Worm (Caenorhabditis elegans) whole organism, L2 larva: ENCODE data around the gene F40G9.7.
A peak's percentile ranks its signal among the peaks of the same experiment; 100 is the strongest.

Experiments
- C34F6.9 ChIP-seq: fragments of 150-350 bp; optimal IDR thresholded peaks from 2 replicates; lab custom pipeline; 2014; ENCODE audit warnings: missing biosample characterization, missing genetic modification characterization
- F13H6.1 ChIP-seq: sonication (generic microtip); optimal IDR thresholded peaks from 2 replicates; lab custom pipeline; 2016; ENCODE audit warnings: missing genetic modification characterization, missing compliant biosample characterization
- R02D3.7 ChIP-seq: fragments of 150-350 bp; optimal IDR thresholded peaks from 2 replicates; lab custom pipeline; 2014; ENCODE audit warnings: missing biosample characterization, missing genetic modification characterization
- Y55F3AM.14 ChIP-seq: fragments of 200-800 bp; sonication (Bioruptor generic); optimal IDR thresholded peaks from 2 replicates; lab custom pipeline; 2018; ENCODE audit warnings: mild to moderate bottlenecking, missing genetic modification characterization, missing compliant biosample characterization
- ZK546.5 ChIP-seq: sonication (generic microtip); optimal IDR thresholded peaks from 2 replicates; lab custom pipeline; 2017; ENCODE audit warnings: missing biosample characterization, missing genetic modification characterization
- alr-1 ChIP-seq: fragments of 150-350 bp; optimal IDR thresholded peaks from 2 replicates; lab custom pipeline; 2014; ENCODE audit warnings: missing biosample characterization, missing genetic modification characterization
- aly-2 ChIP-seq: fragments of 150-350 bp; optimal IDR thresholded peaks from 2 replicates; lab custom pipeline; 2014; ENCODE audit warnings: missing biosample characterization, missing genetic modification characterization
- ama-1 ChIP-seq: fragments of 150-350 bp; optimal IDR thresholded peaks from 2 replicates; lab custom pipeline; 2018; ENCODE audit warnings: inconsistent platforms
- ceh-16 ChIP-seq: fragments of 150-350 bp; optimal IDR thresholded peaks from 2 replicates; lab custom pipeline; 2014; ENCODE audit warnings: missing biosample characterization, missing genetic modification characterization
- ceh-82 ChIP-seq: fragments of 150-350 bp; optimal IDR thresholded peaks from 2 replicates; lab custom pipeline; 2014; ENCODE audit warnings: missing biosample characterization, missing genetic modification characterization
- gmeb-1 ChIP-seq: fragments of 150-350 bp; optimal IDR thresholded peaks from 2 replicates; lab custom pipeline; 2014; ENCODE audit warnings: missing biosample characterization, missing genetic modification characterization
- lin-11 ChIP-seq: fragments of 150-350 bp; sonication (generic microtip); optimal IDR thresholded peaks from 2 replicates; lab custom pipeline; 2014; ENCODE audit warnings: missing biosample characterization, missing genetic modification characterization, inconsistent platforms, mixed read lengths
- lin-13 ChIP-seq: fragments of 150-350 bp; optimal IDR thresholded peaks from 2 replicates; lab custom pipeline; 2014; ENCODE audit warnings: missing biosample characterization, missing genetic modification reagents, missing genetic modification characterization
- lin-39 ChIP-seq: fragments of 150-350 bp; optimal IDR thresholded peaks from 2 replicates; lab custom pipeline; 2014; ENCODE audit warnings: missing biosample characterization, missing genetic modification reagents, missing genetic modification characterization
- lsy-2 ChIP-seq, 2 experiments: fragments of 150-350 bp in 1 of 2; sonication (generic microtip) in 1 of 2; optimal IDR thresholded peaks; 2 replicates each; lab custom pipeline; 2014 to 2017; ENCODE audit warnings: missing biosample characterization in 2 of 2, missing genetic modification characterization in 2 of 2
- mbf-1 ChIP-seq: sonication (generic microtip); optimal IDR thresholded peaks from 2 replicates; lab custom pipeline; 2017; ENCODE audit warnings: missing biosample characterization, missing genetic modification characterization
- mdl-1 ChIP-seq, 2 experiments: fragments of 150-350 bp in 1 of 2; sonication (generic microtip) in 1 of 2; optimal IDR thresholded peaks; 2 replicates each; lab custom pipeline; 2017; ENCODE audit warnings: missing biosample characterization in 2 of 2, missing genetic modification characterization in 2 of 2
- nhr-10 ChIP-seq: sonication (generic microtip); optimal IDR thresholded peaks from 2 replicates; lab custom pipeline; 2017; ENCODE audit warnings: missing biosample characterization, missing genetic modification characterization
- nhr-12 ChIP-seq: fragments of 150-350 bp; optimal IDR thresholded peaks from 2 replicates; lab custom pipeline; 2014; ENCODE audit warnings: missing biosample characterization, missing genetic modification characterization
- nhr-129 ChIP-seq: fragments of 150-350 bp; optimal IDR thresholded peaks from 2 replicates; lab custom pipeline; 2014; ENCODE audit warnings: missing biosample characterization, missing genetic modification characterization
- nhr-21 ChIP-seq: fragments of 150-350 bp; optimal IDR thresholded peaks from 2 replicates; lab custom pipeline; 2014; ENCODE audit warnings: missing biosample characterization, missing genetic modification characterization
- nhr-237 ChIP-seq: fragments of 150-350 bp; optimal IDR thresholded peaks from 2 replicates; lab custom pipeline; 2014; ENCODE audit warnings: missing biosample characterization, missing genetic modification characterization
- nhr-25 ChIP-seq: fragments of 150-350 bp; sonication (generic microtip); optimal IDR thresholded peaks from 3 replicates; lab custom pipeline; 2014; ENCODE audit warnings: missing biosample characterization, missing genetic modification characterization
- nhr-6 ChIP-seq: fragments of 150-350 bp; optimal IDR thresholded peaks from 2 replicates; lab custom pipeline; 2014; ENCODE audit warnings: missing biosample characterization, missing genetic modification characterization
- nhr-77 ChIP-seq: fragments of 150-350 bp; optimal IDR thresholded peaks from 2 replicates; lab custom pipeline; 2014; ENCODE audit warnings: missing biosample characterization, missing genetic modification characterization
- sem-4 ChIP-seq: fragments of 150-350 bp; optimal IDR thresholded peaks from 2 replicates; lab custom pipeline; 2014; ENCODE audit warnings: missing biosample characterization, missing genetic modification reagents, missing genetic modification characterization
- sma-3 ChIP-seq: sonication (generic microtip); optimal IDR thresholded peaks from 2 replicates; lab custom pipeline; 2016; ENCODE audit warnings: missing genetic modification reagents, missing genetic modification characterization, missing compliant biosample characterization
- sma-9 ChIP-seq, 2 experiments: fragments of 150-350 bp in 1 of 2; sonication (generic microtip) in 1 of 2; optimal IDR thresholded peaks; 2 replicates each; lab custom pipeline; 2014 to 2016; ENCODE audit warnings: missing genetic modification characterization in 2 of 2, mild to moderate bottlenecking in 1 of 2, missing biosample characterization in 1 of 2, missing compliant biosample characterization in 1 of 2, missing genetic modification reagents in 1 of 2, moderate library complexity in 1 of 2
- snpc-4 ChIP-seq: fragments of 150-350 bp; optimal IDR thresholded peaks from 2 replicates; lab custom pipeline; 2014; ENCODE audit warnings: missing biosample characterization, missing genetic modification characterization
- unc-55 ChIP-seq: fragments of 150-350 bp; sonication (generic microtip); optimal IDR thresholded peaks from 3 replicates; lab custom pipeline; 2014; ENCODE audit warnings: missing biosample characterization, missing genetic modification reagents, missing genetic modification characterization
- unc-62 ChIP-seq: fragments of 150-350 bp; optimal IDR thresholded peaks from 2 replicates; lab custom pipeline; 2014; ENCODE audit warnings: missing biosample characterization, missing genetic modification reagents, missing genetic modification characterization
- zag-1 ChIP-seq: fragments of 150-350 bp; optimal IDR thresholded peaks from 2 replicates; lab custom pipeline; 2014; ENCODE audit warnings: missing biosample characterization, missing genetic modification characterization
- ztf-1 ChIP-seq: fragments of 200-800 bp; sonication (Bioruptor generic); conservative IDR thresholded peaks from 2 replicates; pipeline ENCODE4 v1.3.6; 2022; ENCODE audit warnings: missing genetic modification characterization, missing compliant biosample characterization
- ztf-11 ChIP-seq: sonication (generic microtip); optimal IDR thresholded peaks from 2 replicates; lab custom pipeline; 2017; ENCODE audit warnings: missing biosample characterization, missing genetic modification characterization
- ztf-4 ChIP-seq: fragments of 150-350 bp; optimal IDR thresholded peaks from 2 replicates; lab custom pipeline; 2014; ENCODE audit warnings: missing biosample characterization, missing genetic modification characterization

The F40G9.7 gene

DNA sequence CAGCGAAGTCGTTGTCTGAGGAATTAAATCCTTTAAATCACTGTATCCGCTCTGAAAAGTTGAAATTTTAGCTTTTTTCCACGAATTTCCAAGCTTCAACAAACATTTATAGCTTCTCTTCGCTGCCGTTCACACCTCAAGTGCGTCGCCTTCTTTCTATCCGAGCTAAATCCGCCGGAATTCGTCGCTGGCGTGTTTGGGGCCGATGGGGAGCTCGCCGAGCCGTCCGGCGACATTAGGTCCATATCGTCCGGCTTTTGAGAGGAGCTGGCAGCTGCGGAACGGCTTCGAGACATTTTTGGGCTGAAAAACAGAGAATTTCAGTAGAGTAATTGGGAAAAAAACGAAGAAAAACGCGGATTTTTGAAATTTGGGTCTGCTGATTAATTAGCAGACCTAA is 22.3 kb downstream of the F40G9.7 start, which contains the start of gene mxl-2:
mxl-2 (minus strand) TSS at position 303 of the 400 bp plus-strand sequence.
- no peak for TF ChIP-seq nhr-77 (tag; lab: Kevin White, UChicago)
- TF ChIP-seq ama-1 = no peak
- no peak for TF ChIP-seq Y55F3AM.14 (GFP tag; lab: Kevin White, UChicago)
- TF ChIP-seq sem-4 (tag; lab: Kevin White, UChicago) = no peak

DNA sequence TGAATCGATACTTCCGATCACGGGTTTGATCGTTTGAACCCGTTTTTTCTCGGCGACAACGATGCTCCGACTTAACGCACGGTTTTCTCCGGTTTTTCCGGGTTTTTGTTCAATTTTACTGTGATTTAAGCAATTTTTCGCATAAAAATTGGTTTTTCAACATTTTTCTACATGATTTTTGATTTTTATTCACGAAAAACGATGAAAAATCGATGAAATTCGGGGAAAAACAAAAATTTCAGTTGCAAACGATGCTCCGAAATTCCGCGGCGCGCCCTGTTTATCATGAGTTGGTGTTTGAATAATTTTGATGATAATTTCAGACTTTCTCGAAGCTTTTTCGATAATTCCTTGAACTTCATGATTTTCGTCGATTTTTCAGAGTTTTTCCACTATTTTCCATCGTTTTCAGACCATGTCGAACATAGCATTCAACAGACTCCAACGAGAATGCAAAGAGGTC is 23.0 kb downstream of the F40G9.7 start, which contains the start of gene ubc-20:
ubc-20 (plus strand) TSS at position 413 of the 463 bp plus-strand sequence.
- TF ChIP-seq lsy-2 (tag; optimal IDR thresholded peaks at IDR 0.05; lab: Kevin White, UChicago) (peak in 1 of 2 experiments; percentile 48), sma-3 (GFP tag; lab: Kevin White, UChicago) (peak; percentile 1), mbf-1 (tag; lab: Kevin White, UChicago) (no peak), nhr-129 (tag; lab: Kevin White, UChicago) (peak; percentile 35), C34F6.9 (tag; lab: Kevin White, UChicago) (peak; percentile 60), aly-2 (tag; lab: Kevin White, UChicago) (no peak), unc-55 (peak; percentile 30), nhr-12 (no peak), gmeb-1 (tag; lab: Kevin White, UChicago) (peak; percentile 18)

DNA sequence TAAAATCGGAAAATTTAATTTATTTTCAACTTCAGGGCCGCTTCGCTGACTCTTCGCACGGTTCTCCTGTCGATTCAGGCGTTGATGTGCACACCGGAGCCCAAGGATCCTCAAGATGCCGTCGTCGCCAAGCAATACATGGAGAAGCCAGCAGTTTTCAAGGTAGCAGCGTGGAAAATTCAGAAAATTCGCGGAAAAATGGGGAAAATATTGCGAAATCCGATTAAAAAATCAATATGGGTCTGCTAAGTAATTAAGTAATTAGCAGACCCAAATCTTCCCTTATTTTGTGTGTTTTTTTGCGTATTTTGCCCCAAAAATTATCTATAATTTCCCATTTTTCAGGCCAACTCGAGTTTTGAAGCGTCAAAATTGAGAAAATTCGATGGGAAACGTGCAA is 23.8 kb downstream of the F40G9.7 start:
- TF ChIP-seq F13H6.1 (tag; lab: Kevin White, UChicago) (no peak), ama-1 (no peak), nhr-25 (tag; lab: Kevin White, UChicago) (no peak), sma-9 (GFP tag; optimal IDR thresholded peaks at IDR 0.05; lab: Kevin White, UChicago) (no peak), sma-9 (tag; optimal IDR thresholded peaks at IDR 0.05; lab: Kevin White, UChicago) (no peak), nhr-21 (tag; lab: Kevin White, UChicago) (no peak), mdl-1 (tag; optimal IDR thresholded peaks at IDR 0.05; lab: Kevin White, UChicago) (no peak), ZK546.5 (tag; lab: Kevin White, UChicago) (no peak), ceh-16 (tag; lab: Kevin White, UChicago) (no peak), lin-11 (tag; lab: Kevin White, UChicago) (no peak), alr-1 (tag; lab: Kevin White, UChicago) (no peak), zag-1 (tag; lab: Kevin White, UChicago) (no peak)

DNA sequence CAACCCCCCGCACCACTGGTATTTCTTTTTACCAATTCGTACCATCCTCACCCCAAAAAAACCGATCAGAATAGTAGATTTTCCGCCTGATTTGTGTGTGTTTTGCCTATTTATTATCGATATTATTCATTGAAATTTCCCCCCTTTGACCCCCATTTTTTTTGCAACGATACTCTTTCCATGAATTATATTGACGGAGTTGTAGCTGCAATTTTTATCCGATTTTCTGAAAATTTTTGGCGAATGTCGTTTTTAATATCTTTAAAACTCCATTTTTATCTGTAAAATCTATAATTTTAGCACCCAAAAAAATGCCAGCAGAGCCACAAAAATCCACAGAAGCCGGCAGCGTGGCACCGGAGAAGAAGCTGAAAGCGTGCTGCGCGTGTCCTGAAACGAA is 25.2 kb downstream of the F40G9.7 start, which contains the start of gene cox-17:
cox-17 (plus strand) TSS at position 301 of the 400 bp plus-strand sequence.
- no peak for TF ChIP-seq ztf-11 (tag; lab: Kevin White, UChicago)
- no peak for TF ChIP-seq mbf-1 (tag; lab: Kevin White, UChicago)
- TF ChIP-seq sem-4 (tag; lab: Kevin White, UChicago) = no peak
- TF ChIP-seq nhr-10 (tag; lab: Kevin White, UChicago) = no peak
- no peak for TF ChIP-seq lin-13
- no peak for TF ChIP-seq snpc-4 (tag; lab: Kevin White, UChicago)
- no peak for TF ChIP-seq nhr-21 (tag; lab: Kevin White, UChicago)
- TF ChIP-seq ztf-1 = no peak
- no peak for TF ChIP-seq sma-9 (GFP tag; optimal IDR thresholded peaks at IDR 0.05; lab: Kevin White, UChicago)
- TF ChIP-seq sma-9 (tag; optimal IDR thresholded peaks at IDR 0.05; lab: Kevin White, UChicago) = no peak
- no peak for TF ChIP-seq sma-3 (GFP tag; lab: Kevin White, UChicago)
- TF ChIP-seq ceh-82 (tag; lab: Kevin White, UChicago) = no peak
- no peak for TF ChIP-seq C34F6.9 (tag; lab: Kevin White, UChicago)
- TF ChIP-seq mdl-1 (tag; optimal IDR thresholded peaks at IDR 0.05; lab: Kevin White, UChicago) = no peak
- no peak for TF ChIP-seq nhr-237 (tag; lab: Kevin White, UChicago)
- TF ChIP-seq nhr-6 (tag; lab: Kevin White, UChicago) = no peak
- TF ChIP-seq unc-62 (GFP tag; lab: Kevin White, UChicago) = no peak
- no peak for TF ChIP-seq lin-39

DNA sequence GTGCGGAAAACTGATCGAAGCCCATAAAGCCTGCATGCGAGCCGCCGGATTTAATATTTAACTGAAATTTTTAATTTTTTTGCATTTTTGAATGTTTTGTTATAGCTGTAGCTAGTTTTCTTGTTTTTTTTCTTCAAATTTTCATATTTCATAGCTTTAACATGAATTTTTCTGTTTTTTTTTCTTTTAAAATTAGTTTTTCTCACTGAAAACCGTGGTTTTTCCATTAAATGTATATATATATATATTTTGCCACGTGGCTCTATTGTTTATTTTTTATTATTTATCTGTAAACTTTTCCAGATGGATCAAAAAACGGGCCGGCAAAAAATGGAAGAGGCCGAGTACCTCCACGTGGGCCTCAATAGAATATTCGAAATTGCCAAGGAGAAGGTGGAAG is 26.3 kb downstream of the F40G9.7 start, which contains the start of gene sec-20:
sec-20 (plus strand) TSS at position 301 of the 400 bp plus-strand sequence.
- TF ChIP-seq R02D3.7 (tag; lab: Kevin White, UChicago) (no peak), nhr-10 (tag; lab: Kevin White, UChicago) (no peak), ztf-4 (tag; lab: Kevin White, UChicago) (no peak), nhr-77 (tag; lab: Kevin White, UChicago) (no peak), ama-1 (no peak), nhr-237 (tag; lab: Kevin White, UChicago) (no peak), sem-4 (tag; lab: Kevin White, UChicago) (no peak), nhr-21 (tag; lab: Kevin White, UChicago) (no peak), mbf-1 (tag; lab: Kevin White, UChicago) (no peak)
